Fruit fly (Drosophila melanogaster) whole organism, adult: ENCODE data around the gene Prim1.

Experiments
- CG12768 ChIP-seq: fragments of 200-800 bp; sonication (Bioruptor generic); optimal IDR thresholded peaks from 2 replicates; lab custom pipeline; 2017; ENCODE audit warnings: missing biosample characterization, missing genetic modification characterization, mild to moderate bottlenecking, moderate library complexity, missing genetic modification reagents
- Crg-1 ChIP-seq: fragments of 200-800 bp; sonication (Bioruptor generic); optimal IDR thresholded peaks from 2 replicates; lab custom pipeline; 2016; ENCODE audit warnings: missing biosample characterization, missing genetic modification characterization
- kay ChIP-seq: fragments of 200-800 bp; sonication (Bioruptor generic); peaks from one replicate; lab custom pipeline; 2016; ENCODE audit warnings: missing biosample characterization, missing genetic modification characterization, borderline replicate concordance
- tj ChIP-seq: fragments of 200-800 bp; sonication (Bioruptor generic); optimal IDR thresholded peaks from 3 replicates; lab custom pipeline; 2017; ENCODE audit warnings: missing biosample characterization, mild to moderate bottlenecking, missing genetic modification characterization, moderate library complexity

Gene Prim1

dm6 chr3L:8391240-8391639, 51.1 kb downstream of the Prim1 start, which contains the start of gene Jon66Ci:
Gene Jon66Ci (plus strand): TSS chr3L:8391540.
- TF ChIP-seq CG12768 (no peak), Crg-1 (GFP tag; lab: Kevin White, UChicago) (no peak), kay (GFP tag; lab: Kevin White, UChicago) (no peak)

DNA sequence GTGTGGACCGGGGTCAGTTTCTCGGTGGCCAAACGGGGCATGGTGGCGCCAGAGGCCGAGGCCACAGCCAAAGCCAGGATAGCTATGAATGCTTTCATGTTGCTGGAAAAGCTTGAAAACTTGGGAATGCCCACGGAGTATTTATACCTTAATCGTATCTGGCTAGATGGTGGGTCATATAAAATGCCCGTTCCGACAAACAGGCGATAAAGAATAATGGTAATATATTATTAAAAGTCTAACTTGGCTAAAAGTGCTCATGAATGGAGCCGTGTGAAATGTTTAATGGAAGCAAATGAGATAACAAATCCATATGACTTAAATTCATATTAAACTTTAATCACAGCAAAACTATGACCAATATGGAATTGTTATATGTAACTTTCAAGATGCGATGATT, 53.4 kb downstream of the Prim1 start, which contains the start of gene Jon66Cii:
TSS of gene Jon66Cii (minus strand) at position 101 of the 400 bp plus-strand sequence.
- TF ChIP-seq tj (GFP tag; lab: Kevin White, UChicago) = no peak
